Worm (Caenorhabditis elegans): ENCODE results near the gene K07C11.8.

DNA sequence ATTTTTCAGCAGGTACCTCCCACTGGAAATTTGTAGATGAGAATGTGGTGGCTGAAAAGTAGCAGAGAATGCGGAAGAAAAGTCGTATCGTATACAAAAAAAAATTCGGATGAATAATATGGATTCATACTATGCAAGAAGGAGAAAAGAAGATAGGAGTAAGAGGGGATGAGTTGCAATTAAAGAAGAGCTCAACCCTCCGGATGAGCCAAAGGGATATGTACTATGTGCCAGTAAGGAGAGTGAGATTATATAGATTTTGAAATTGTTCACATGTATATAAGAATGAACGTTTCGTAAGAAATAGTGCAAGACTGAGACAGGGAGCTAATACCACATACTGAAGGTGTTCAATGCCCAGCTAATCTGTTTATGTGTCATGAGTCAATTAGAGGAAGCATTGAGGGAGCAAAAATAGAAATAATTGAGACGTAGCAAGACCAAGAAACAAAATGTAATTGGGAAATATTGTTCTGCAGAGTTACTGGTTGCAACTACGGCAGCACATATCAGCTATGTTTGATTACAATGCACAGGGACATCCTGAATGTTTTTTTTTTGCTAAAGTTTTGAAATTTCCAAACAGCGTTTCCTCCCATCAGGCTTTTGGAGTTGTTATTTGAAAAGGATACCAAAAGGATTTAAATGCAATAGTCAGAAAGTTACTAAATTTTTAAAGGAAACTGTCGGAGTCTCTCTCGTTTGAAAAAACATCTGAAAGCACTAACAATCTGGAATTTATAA lies 49.3 kb downstream of the K07C11.8 start, which contains the start of gene F20D6.8:
- TF ChIP-seq lin-39 (tag; optimal IDR thresholded peaks at IDR 0.05) (no peak), alr-1 (tag; optimal IDR thresholded peaks at IDR 0.05; ENCODE audit: borderline replicate concordance) (no peak), nhr-237 (tag; optimal IDR thresholded peaks at IDR 0.05) (no peak), unc-62 (GFP tag; optimal IDR thresholded peaks at IDR 0.05) (no peak), nhr-12 (tag; optimal IDR thresholded peaks at IDR 0.05) (no peak), fkh-4 (tag; optimal IDR thresholded peaks at IDR 0.05; ENCODE audit: borderline replicate concordance) (no peak), jun-1 (tag; optimal IDR thresholded peaks at IDR 0.05) (no peak), ama-1 (optimal IDR thresholded peaks at IDR 0.05) (no peak), pax-3 (tag; optimal IDR thresholded peaks at IDR 0.05) (no peak), sox-4 (tag; optimal IDR thresholded peaks at IDR 0.05) (no peak), lsy-2 (tag; optimal IDR thresholded peaks at IDR 0.05) (no peak)
